Worm (Caenorhabditis elegans) whole organism, L4 larva: Measurements from ENCODE around the gene fbxb-58.

ENCODE experiments used
- D1046.2 ChIP-seq: fragments of 200-800 bp; sonication (Bioruptor generic); IDR thresholded peaks from 2 replicates; pipeline ENCODE4 v1.3.6; 2022; ENCODE audit warnings: missing genetic modification characterization, missing compliant biosample characterization
- F10B5.3 ChIP-seq: sonication (generic microtip); optimal IDR thresholded peaks from 2 replicates; lab custom pipeline; 2016; ENCODE audit warnings: mild to moderate bottlenecking, missing genetic modification characterization, missing compliant biosample characterization
- F26F4.8 ChIP-seq: fragments of 200-800 bp; sonication (Bioruptor generic); conservative IDR thresholded peaks from 2 replicates; pipeline ENCODE4 v1.3.6; 2022; ENCODE audit warnings: missing genetic modification characterization, missing compliant biosample characterization
- Y75B8A.6 ChIP-seq: fragments of 200-800 bp; sonication (Bioruptor generic); IDR thresholded peaks from 2 replicates; pipeline ENCODE4 v1.3.6; 2022; ENCODE audit warnings: missing genetic modification reagents, missing genetic modification characterization, missing compliant biosample characterization
- aha-1 ChIP-seq: fragments of 150-350 bp; peaks from one replicate; lab custom pipeline; 2014; ENCODE audit warnings: missing biosample characterization, missing genetic modification characterization
- ceh-28 ChIP-seq: fragments of 150-350 bp; optimal IDR thresholded peaks from 2 replicates; lab custom pipeline; 2014; ENCODE audit warnings: missing biosample characterization, missing genetic modification reagents, missing genetic modification characterization
- ceh-82 ChIP-seq: sonication (generic microtip); optimal IDR thresholded peaks from 2 replicates; lab custom pipeline; 2017; ENCODE audit warnings: missing biosample characterization, missing genetic modification characterization
- ces-1 ChIP-seq: fragments of 150-350 bp; sonication (generic microtip); optimal IDR thresholded peaks from 4 replicates; lab custom pipeline; 2014; ENCODE audit warnings: missing biosample characterization, missing genetic modification reagents, missing genetic modification characterization
- duxl-1 ChIP-seq: sonication (generic microtip); optimal IDR thresholded peaks from 2 replicates; lab custom pipeline; 2016; ENCODE audit warnings: mild to moderate bottlenecking, missing genetic modification characterization, moderate library complexity, missing compliant biosample characterization; ENCODE audit not compliant: poor library complexity
- egl-43 ChIP-seq: fragments of 200-800 bp; sonication (Bioruptor generic); IDR thresholded peaks from 2 replicates; pipeline ENCODE4 v1.3.6; 2022; ENCODE audit warnings: missing genetic modification reagents, missing genetic modification characterization, missing compliant biosample characterization
- fos-1 ChIP-seq: fragments of 150-350 bp; optimal IDR thresholded peaks from 2 replicates; lab custom pipeline; 2014; ENCODE audit warnings: missing biosample characterization, missing genetic modification characterization
- gei-8 ChIP-seq: fragments of 200-800 bp; sonication (Bioruptor generic); optimal IDR thresholded peaks from 2 replicates; lab custom pipeline; 2018; ENCODE audit warnings: mild to moderate bottlenecking, missing genetic modification characterization, missing compliant biosample characterization
- hlh-11 ChIP-seq: fragments of 200-800 bp; sonication (Bioruptor generic); optimal IDR thresholded peaks from 2 replicates; lab custom pipeline; 2018; ENCODE audit warnings: mild to moderate bottlenecking, missing genetic modification characterization, missing compliant biosample characterization
- lim-7 ChIP-seq: fragments of 200-800 bp; sonication (Bioruptor generic); IDR thresholded peaks from 2 replicates; pipeline ENCODE4 v1.3.6; 2022; ENCODE audit warnings: missing genetic modification characterization, missing compliant biosample characterization
- lin-29 ChIP-seq: fragments of 200-800 bp; sonication (Bioruptor generic); IDR thresholded peaks from 2 replicates; pipeline ENCODE4 v1.3.6; 2022; ENCODE audit warnings: missing genetic modification reagents, missing genetic modification characterization, missing compliant biosample characterization
- lin-39 ChIP-seq: fragments of 150-350 bp; optimal IDR thresholded peaks from 2 replicates; lab custom pipeline; 2014; ENCODE audit warnings: missing biosample characterization, missing genetic modification reagents, missing genetic modification characterization
- lir-3 ChIP-seq: sonication (generic microtip); optimal IDR thresholded peaks from 2 replicates; lab custom pipeline; 2016; ENCODE audit warnings: mild to moderate bottlenecking, missing genetic modification characterization, missing compliant biosample characterization
- lsy-2 ChIP-seq, 2 experiments: fragments of 150-350 bp in 1 of 2; sonication (generic microtip) in 1 of 2; optimal IDR thresholded peaks; 2 replicates each; lab custom pipeline; 2014 to 2017; ENCODE audit warnings: missing biosample characterization in 2 of 2, missing genetic modification characterization in 2 of 2
- madf-9 ChIP-seq: fragments of 200-800 bp; sonication (Bioruptor generic); conservative IDR thresholded peaks from 2 replicates; pipeline ENCODE4 v1.3.6; 2022; ENCODE audit warnings: missing genetic modification reagents, missing genetic modification characterization, missing compliant biosample characterization
- mxl-2 ChIP-seq: fragments of 200-800 bp; sonication (Bioruptor generic); conservative IDR thresholded peaks from 2 replicates; pipeline ENCODE4 v1.3.6; 2022; ENCODE audit warnings: missing genetic modification reagents, missing genetic modification characterization, missing compliant biosample characterization
- nhr-111 ChIP-seq: fragments of 200-800 bp; sonication (Bioruptor generic); optimal IDR thresholded peaks from 2 replicates; lab custom pipeline; 2018; ENCODE audit warnings: mild to moderate bottlenecking, missing genetic modification characterization, missing compliant biosample characterization
- nhr-237 ChIP-seq: sonication (generic microtip); optimal IDR thresholded peaks from 2 replicates; lab custom pipeline; 2017; ENCODE audit warnings: missing biosample characterization, missing genetic modification characterization
- nhr-41 ChIP-seq: fragments of 200-800 bp; sonication (Bioruptor generic); IDR thresholded peaks from 2 replicates; pipeline ENCODE4 v1.3.6; 2022; ENCODE audit warnings: missing genetic modification reagents, missing genetic modification characterization, missing compliant biosample characterization
- nhr-77 ChIP-seq: fragments of 150-350 bp; optimal IDR thresholded peaks from 2 replicates; lab custom pipeline; 2014; ENCODE audit warnings: missing biosample characterization, missing genetic modification characterization
- sdz-12 ChIP-seq: fragments of 200-800 bp; sonication (Bioruptor generic); optimal IDR thresholded peaks from 2 replicates; lab custom pipeline; 2018; ENCODE audit warnings: mild to moderate bottlenecking, missing genetic modification characterization, missing compliant biosample characterization
- skn-1 ChIP-seq: fragments of 150-350 bp; optimal IDR thresholded peaks from 2 replicates; lab custom pipeline; 2014; ENCODE audit warnings: missing biosample characterization, missing genetic modification characterization
- snpc-1.2 ChIP-seq: fragments of 200-800 bp; sonication (Bioruptor generic); IDR thresholded peaks from 2 replicates; pipeline ENCODE4 v1.3.6; 2022; ENCODE audit warnings: missing genetic modification reagents, missing genetic modification characterization, missing compliant biosample characterization
- unc-62 ChIP-seq, 3 experiments: fragments of 150-350 bp in 1 of 3; sonication (generic microtip); optimal IDR thresholded peaks in 2 of 3; peaks in 1 of 3; 1 replicate in 1 of 3; 2 replicates in 2 of 3; lab custom pipeline; 2014 to 2017; ENCODE audit warnings: missing biosample characterization in 3 of 3, missing genetic modification characterization in 3 of 3, missing genetic modification reagents in 3 of 3, missing genotype in 1 of 3

fbxb-58 gene

DNA sequence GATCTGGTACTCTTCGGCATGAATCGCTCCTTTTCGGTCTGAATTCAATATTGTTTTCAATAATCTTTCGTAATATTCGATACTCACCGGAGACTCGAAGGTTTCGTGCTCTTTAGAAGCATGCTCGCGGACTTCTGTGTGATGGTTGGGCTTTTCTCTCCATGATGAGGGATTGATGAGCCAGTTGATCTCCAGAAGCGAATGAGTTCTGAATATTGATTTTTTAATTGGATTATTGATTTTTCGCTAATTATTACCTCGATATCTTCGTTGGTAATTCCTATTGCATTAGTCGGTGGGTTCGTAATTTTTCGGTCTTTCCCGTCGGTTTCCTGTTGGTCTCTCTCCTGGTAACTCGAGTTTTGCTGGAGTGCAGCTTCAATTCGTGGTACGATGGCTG lies 39.1 kb downstream of the fbxb-58 start:
- no peak for TF ChIP-seq aha-1
- TF ChIP-seq ceh-82 (tag; lab: Kevin White, UChicago): no peak
- peak; percentile 63 for TF ChIP-seq ceh-28 (tag; lab: Kevin White, UChicago)
- no peak for TF ChIP-seq ces-1 (GFP tag; lab: Kevin White, UChicago)
- TF ChIP-seq sdz-12 (GFP tag; lab: Kevin White, UChicago): no peak
- TF ChIP-seq Y75B8A.6: no peak
- TF ChIP-seq nhr-111 (GFP tag; lab: Kevin White, UChicago): no peak
- TF ChIP-seq F26F4.8: no peak
- TF ChIP-seq fos-1 (tag; lab: Kevin White, UChicago): no peak
- no peak for TF ChIP-seq skn-1 (tag; lab: Kevin White, UChicago)
- no peak for TF ChIP-seq hlh-11 (tag; lab: Kevin White, UChicago)
- peak in 1 of 2 experiments; percentile 82 for TF ChIP-seq unc-62 (GFP tag; optimal IDR thresholded peaks at IDR 0.05 in 1 of 2; lab: Kevin White, UChicago)
- no peak for TF ChIP-seq unc-62 (tag; optimal IDR thresholded peaks at IDR 0.05; lab: Kevin White, UChicago)
- TF ChIP-seq nhr-77 (tag; lab: Kevin White, UChicago): no peak
- no peak for TF ChIP-seq lsy-2 (tag; optimal IDR thresholded peaks at IDR 0.05; lab: Kevin White, UChicago)
- no peak for TF ChIP-seq nhr-41 (GFP tag; lab: Robert Waterston, UW)

DNA sequence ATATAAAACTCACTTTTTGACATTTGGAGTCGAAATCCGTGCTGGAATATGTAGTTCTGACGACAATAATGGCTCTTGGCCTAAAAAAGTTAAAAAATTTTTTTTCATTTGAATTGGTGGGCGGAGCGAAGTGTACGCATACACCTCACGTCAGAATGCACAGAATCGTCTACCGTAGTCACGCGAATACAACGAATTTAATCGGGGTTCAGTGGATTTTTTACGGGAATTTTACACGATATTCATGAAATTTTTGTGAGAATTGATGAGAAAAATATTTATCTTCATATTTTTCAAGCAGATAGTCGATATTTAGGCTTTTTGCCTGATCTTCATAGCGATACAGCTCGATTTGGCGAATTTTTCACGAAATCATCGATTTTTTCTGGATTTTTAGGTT lies 40.8 kb downstream of the fbxb-58 start, which contains the start of gene R09H3.3:
Gene R09H3.3, minus strand, starts transcription at position 101 of the 400 bp plus-strand sequence.
- TF ChIP-seq lin-29: no peak

DNA sequence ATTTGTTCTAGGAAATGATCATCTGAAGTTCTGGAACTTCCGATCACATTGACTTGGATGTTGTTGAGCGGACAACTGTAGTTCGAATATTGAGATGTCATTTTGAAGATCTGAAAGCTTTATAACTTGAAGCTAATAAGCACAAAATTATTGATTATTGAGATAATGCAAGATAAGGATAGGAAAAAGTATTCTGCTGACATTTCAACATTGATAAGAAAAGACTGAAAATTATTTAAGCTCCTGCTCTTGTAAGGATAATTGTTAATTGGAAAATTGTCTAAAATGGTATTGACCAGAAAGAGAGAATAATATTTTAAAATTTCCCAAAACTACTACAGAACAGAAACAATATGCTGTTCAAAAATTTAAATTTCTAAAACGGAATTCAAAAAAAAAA lies 46.1 kb downstream of the fbxb-58 start, which contains the start of gene tbx-31:
Gene tbx-31, minus strand, starts transcription at position 101 of the 400 bp plus-strand sequence.
- TF ChIP-seq nhr-111 (GFP tag; lab: Kevin White, UChicago): no peak
- no peak for TF ChIP-seq gei-8 (GFP tag; lab: Kevin White, UChicago)
- TF ChIP-seq aha-1: peak; percentile 72

DNA sequence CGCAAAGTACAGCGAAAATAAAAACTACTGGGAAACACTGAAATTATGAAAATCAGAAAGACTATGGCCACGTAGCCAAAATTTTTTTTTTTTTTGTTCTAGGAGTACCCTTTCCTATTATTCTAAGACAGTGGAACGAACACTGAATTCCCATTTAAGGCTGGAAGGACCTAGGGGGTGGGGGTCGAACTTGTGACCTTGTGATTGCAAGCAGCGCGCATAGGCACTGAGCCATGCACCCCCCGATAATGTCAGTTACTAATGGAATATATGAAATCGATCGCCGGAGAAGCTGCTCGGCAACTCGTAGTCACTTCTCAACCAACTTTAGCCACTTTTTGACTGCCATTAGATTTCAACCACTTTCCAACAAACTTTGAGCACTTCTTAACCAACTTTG lies 47.2 kb downstream of the fbxb-58 start:
- TF ChIP-seq D1046.2 (GFP tag; lab: Robert Waterston, UW) (0 out of 2 replicates have a peak, but pooled peaks have one; percentile 11), snpc-1.2 (GFP tag; lab: Robert Waterston, UW) (peak; percentile 76), egl-43 (GFP tag; lab: Robert Waterston, UW) (0 out of 2 replicates have a peak, but pooled peaks have one; percentile 8), lim-7 (GFP tag; lab: Robert Waterston, UW) (0 out of 2 replicates have a peak, but pooled peaks have one; percentile 16)

DNA sequence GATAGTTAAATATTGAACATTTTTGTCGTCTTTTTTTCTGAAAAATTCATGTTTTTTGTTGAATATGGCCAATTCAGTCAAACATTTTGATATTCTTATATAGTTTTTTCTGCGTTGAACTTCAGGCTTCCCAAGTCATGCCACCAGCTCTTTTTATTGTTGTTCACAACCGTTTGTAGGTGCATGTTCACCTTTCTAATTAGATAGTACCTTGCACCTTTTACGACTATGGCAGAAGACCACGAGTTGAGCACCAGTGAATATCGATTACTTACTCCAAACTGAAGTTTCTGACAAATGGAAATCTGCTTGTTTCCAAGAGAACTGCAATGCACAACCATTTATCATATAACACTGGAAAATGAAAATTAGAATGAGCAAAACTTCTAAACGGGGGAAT lies 47.9 kb downstream of the fbxb-58 start:
- TF ChIP-seq F10B5.3 (tag; lab: Kevin White, UChicago) (no peak), unc-62 (GFP tag; optimal IDR thresholded peaks at IDR 0.05 in 1 of 2; lab: Kevin White, UChicago) (peak in 1 of 2 experiments; percentile 64), unc-62 (tag; optimal IDR thresholded peaks at IDR 0.05; lab: Kevin White, UChicago) (no peak)

DNA sequence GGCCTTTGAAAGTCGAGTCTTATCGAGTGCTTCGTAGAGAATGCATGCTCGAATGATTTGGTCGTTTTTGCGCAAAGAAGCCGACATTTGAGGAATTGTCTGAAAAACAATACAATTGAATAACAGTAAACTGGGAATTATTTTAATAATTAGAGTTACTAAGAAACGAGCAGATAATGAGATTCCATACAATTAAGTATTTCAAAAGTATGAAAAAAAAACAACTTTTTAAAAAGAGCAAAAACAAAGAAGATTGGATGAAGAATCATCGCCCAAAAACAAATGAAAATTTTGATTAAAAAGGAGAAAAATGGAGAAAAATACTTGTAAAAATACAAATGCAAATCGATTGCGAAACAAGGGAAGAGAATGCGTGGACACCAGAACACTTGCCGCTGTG lies 50.1 kb downstream of the fbxb-58 start, which contains the start of gene fbxa-170:
Gene fbxa-170, minus strand, starts transcription at position 101 of the 400 bp plus-strand sequence.
- TF ChIP-seq aha-1 (peak; percentile 16), mxl-2 (no peak), nhr-237 (tag; lab: Kevin White, UChicago) (no peak), madf-9 (GFP tag; lab: Robert Waterston, UW) (no peak), lir-3 (tag; lab: Kevin White, UChicago) (no peak), lin-39 (tag; lab: Kevin White, UChicago) (no peak), sdz-12 (GFP tag; lab: Kevin White, UChicago) (no peak), duxl-1 (tag; lab: Kevin White, UChicago) (no peak)
- TF ChIP-seq, all 104 proteins: peak for 1
